Fruit fly (Drosophila melanogaster) whole organism: ENCODE measurements around the gene CG4036.

Experiments used
- CG8478 ChIP-seq: fragments of >200 bp; optimal IDR thresholded peaks from 2 replicates; lab custom pipeline; 2018; ENCODE audit warnings: inconsistent platforms
- Dll ChIP-seq: fragments of >200 bp; optimal IDR thresholded peaks from 2 replicates; lab custom pipeline; 2017
- EcR ChIP-seq, 2 experiments: fragments of >200 bp; optimal IDR thresholded peaks; 2 replicates each; lab custom pipeline; 2017; ENCODE audit warnings: missing biosample characterization in 2 of 2, missing genetic modification characterization in 2 of 2, missing genetic modification reagents in 2 of 2
- pan ChIP-seq: fragments of >200 bp; optimal IDR thresholded peaks from 2 replicates; lab custom pipeline; 2017
- psq ChIP-seq: fragments of >200 bp; optimal IDR thresholded peaks from 2 replicates; lab custom pipeline; 2017
- usp ChIP-seq: fragments of >200 bp; optimal IDR thresholded peaks from 2 replicates; lab custom pipeline; 2017; ENCODE audit warnings: missing biosample characterization, missing genetic modification characterization, mixed read lengths

Gene CG4036

dm6 chr2L:9828867-9829266 lies 38.2 kb downstream of the CG4036 start:
- no peak for TF ChIP-seq psq (lab: Kevin White, UChicago)
- TF ChIP-seq pan = no peak
- no peak for TF ChIP-seq EcR (GFP tag; optimal IDR thresholded peaks at IDR 0.05; lab: Kevin White, UChicago)
- TF ChIP-seq CG8478 (lab: Kevin White, UChicago) = no peak
- TF ChIP-seq usp (GFP tag; lab: Kevin White, UChicago) = no peak
- TF ChIP-seq Dll (lab: Kevin White, UChicago) = no peak

dm6 chr2L:9836767-9837166 lies 46.1 kb downstream of the CG4036 start:
- TF ChIP-seq Dll (lab: Kevin White, UChicago) = no peak
- no peak for TF ChIP-seq pan
- TF ChIP-seq CG8478 (lab: Kevin White, UChicago) = no peak
- TF ChIP-seq EcR (GFP tag; optimal IDR thresholded peaks at IDR 0.05; lab: Kevin White, UChicago) = no peak
- no peak for TF ChIP-seq usp (GFP tag; lab: Kevin White, UChicago)
- no peak for TF ChIP-seq psq (lab: Kevin White, UChicago)
